Fruit fly (Drosophila melanogaster) whole organism, prepupa: ENCODE results near the gene car.
A peak's percentile ranks its signal among the peaks of the same experiment; 100 is the strongest.

Experiments
- Blimp-1 ChIP-seq: fragments of 200-800 bp; sonication (Bioruptor generic); optimal IDR thresholded peaks from 3 replicates; lab custom pipeline; 2017; ENCODE audit warnings: missing biosample characterization, missing genetic modification characterization, mild to moderate bottlenecking, moderate library complexity, missing genetic modification reagents
- CG10631 ChIP-seq: fragments of 200-800 bp; sonication (Bioruptor generic); optimal IDR thresholded peaks from 2 replicates; lab custom pipeline; 2016; ENCODE audit warnings: missing biosample characterization, missing genetic modification characterization
- CG11762 ChIP-seq: fragments of 200-800 bp; sonication (Bioruptor generic); optimal IDR thresholded peaks from 3 replicates; lab custom pipeline; 2016; ENCODE audit warnings: missing biosample characterization, missing genetic modification characterization; ENCODE audit not compliant: insufficient read depth
- CG1621 ChIP-seq: fragments of 200-800 bp; sonication (Bioruptor generic); optimal IDR thresholded peaks from 3 replicates; lab custom pipeline; 2018; ENCODE audit warnings: missing biosample characterization, mild to moderate bottlenecking, missing genetic modification characterization
- CG16779 ChIP-seq: fragments of 200-800 bp; sonication (Bioruptor generic); optimal IDR thresholded peaks from 3 replicates; lab custom pipeline; 2017; ENCODE audit warnings: missing biosample characterization, mild to moderate bottlenecking, missing genetic modification characterization
- CG3032 ChIP-seq: fragments of 200-800 bp; optimal IDR thresholded peaks from 2 replicates; lab custom pipeline; 2019; ENCODE audit warnings: missing biosample characterization, mild to moderate bottlenecking, missing genetic modification characterization, moderate library complexity
- CG31627 ChIP-seq: fragments of 200-800 bp; sonication (Bioruptor generic); optimal IDR thresholded peaks from 3 replicates; lab custom pipeline; 2016; ENCODE audit warnings: missing biosample characterization, missing genetic modification characterization
- CG32006 ChIP-seq: fragments of 200-800 bp; sonication (Bioruptor generic); optimal IDR thresholded peaks from 3 replicates; lab custom pipeline; 2017; ENCODE audit warnings: missing biosample characterization, mild to moderate bottlenecking, missing genetic modification characterization
- CG4318 ChIP-seq: fragments of 200-800 bp; sonication (Bioruptor generic); optimal IDR thresholded peaks from 3 replicates; lab custom pipeline; 2017; ENCODE audit warnings: missing biosample characterization, mild to moderate bottlenecking, missing genetic modification characterization
- CG6276 ChIP-seq: fragments of 200-800 bp; sonication (Bioruptor generic); optimal IDR thresholded peaks from 2 replicates; lab custom pipeline; 2017; ENCODE audit warnings: missing biosample characterization, mild to moderate bottlenecking, missing genetic modification characterization
- CG6854 ChIP-seq: fragments of 200-800 bp; sonication (Bioruptor generic); optimal IDR thresholded peaks from 2 replicates; lab custom pipeline; 2017; ENCODE audit warnings: missing biosample characterization, mild to moderate bottlenecking, missing genetic modification characterization
- CG8119 ChIP-seq: fragments of 200-800 bp; sonication (Bioruptor generic); IDR thresholded peaks from 3 replicates; pipeline ENCODE4 v1.3.6; 2022; ENCODE audit warnings: missing biosample characterization, missing genetic modification characterization
- CG8319 ChIP-seq: fragments of 200-800 bp; sonication (Bioruptor generic); optimal IDR thresholded peaks from 3 replicates; lab custom pipeline; 2016; ENCODE audit warnings: missing biosample characterization, missing genetic modification characterization
- Eip78C ChIP-seq: fragments of 200-800 bp; sonication (Bioruptor generic); peaks from one replicate; lab custom pipeline; 2016; ENCODE audit warnings: missing biosample characterization, missing genetic modification characterization
- Hr4 ChIP-seq: fragments of 200-800 bp; sonication (Bioruptor generic); optimal IDR thresholded peaks from 3 replicates; lab custom pipeline; 2016; ENCODE audit warnings: missing biosample characterization, missing genetic modification characterization
- Met ChIP-seq: fragments of 200-800 bp; sonication (Bioruptor generic); optimal IDR thresholded peaks from 3 replicates; lab custom pipeline; 2016; ENCODE audit warnings: missing biosample characterization, missing genetic modification characterization
- Smox ChIP-seq: fragments of 200-800 bp; sonication (Bioruptor generic); optimal IDR thresholded peaks from 3 replicates; lab custom pipeline; 2016; ENCODE audit warnings: missing biosample characterization, missing genetic modification characterization
- Sox14 ChIP-seq: fragments of 200-800 bp; sonication (Bioruptor generic); optimal IDR thresholded peaks from 3 replicates; lab custom pipeline; 2016; ENCODE audit warnings: missing biosample characterization, missing genetic modification characterization
- Sox15 ChIP-seq: fragments of 200-800 bp; sonication (Bioruptor generic); optimal IDR thresholded peaks from 3 replicates; lab custom pipeline; 2016; ENCODE audit warnings: missing biosample characterization, missing genetic modification characterization
- achi ChIP-seq: fragments of 200-800 bp; sonication (Bioruptor generic); optimal IDR thresholded peaks from 3 replicates; lab custom pipeline; 2016; ENCODE audit warnings: missing biosample characterization, missing genetic modification characterization
- cyc ChIP-seq: fragments of 200-800 bp; sonication (Bioruptor generic); optimal IDR thresholded peaks from 3 replicates; lab custom pipeline; 2016; ENCODE audit warnings: missing biosample characterization, missing genetic modification characterization
- dsx ChIP-seq: fragments of 200-800 bp; optimal IDR thresholded peaks from 3 replicates; lab custom pipeline; 2019; ENCODE audit warnings: missing biosample characterization, mild to moderate bottlenecking, missing genetic modification characterization, moderate library complexity; ENCODE audit not compliant: poor library complexity, severe bottlenecking
- eg ChIP-seq: fragments of 200-800 bp; sonication (Bioruptor generic); IDR thresholded peaks from 3 replicates; pipeline ENCODE4 v1.3.6; 2022; ENCODE audit warnings: missing biosample characterization, missing genetic modification characterization
- fkh ChIP-seq: fragments of 200-800 bp; sonication (Bioruptor generic); optimal IDR thresholded peaks from 3 replicates; lab custom pipeline; 2017; ENCODE audit warnings: missing biosample characterization, mild to moderate bottlenecking, missing genetic modification characterization, moderate library complexity
- lz ChIP-seq: fragments of 200-800 bp; sonication (Bioruptor generic); optimal IDR thresholded peaks from 3 replicates; lab custom pipeline; 2016; ENCODE audit warnings: missing biosample characterization, missing genetic modification characterization
- pdm3 ChIP-seq: fragments of 200-800 bp; sonication (Bioruptor generic); optimal IDR thresholded peaks from 3 replicates; lab custom pipeline; 2016; ENCODE audit warnings: missing biosample characterization, missing genetic modification characterization
- salr ChIP-seq, 2 experiments: fragments of 200-800 bp; sonication (Bioruptor generic); optimal IDR thresholded peaks; 3 replicates each; lab custom pipeline; 2016 to 2018; ENCODE audit warnings: missing biosample characterization in 2 of 2, missing genetic modification characterization in 2 of 2, mild to moderate bottlenecking in 1 of 2
- spab ChIP-seq: fragments of 200-800 bp; sonication (Bioruptor generic); optimal IDR thresholded peaks from 2 replicates; lab custom pipeline; 2017; ENCODE audit warnings: missing biosample characterization, mild to moderate bottlenecking, missing genetic modification characterization, missing genetic modification reagents
- svp ChIP-seq: fragments of 200-800 bp; sonication (Bioruptor generic); peaks from one replicate; lab custom pipeline; 2016; ENCODE audit warnings: missing biosample characterization, missing genetic modification characterization
- vri ChIP-seq: fragments of 200-800 bp; sonication (Bioruptor generic); optimal IDR thresholded peaks from 3 replicates; lab custom pipeline; 2016; ENCODE audit warnings: missing biosample characterization, mild to moderate bottlenecking, missing genetic modification characterization

The car gene

dm6 chrX:19565714-19566316 is at the start of gene car, which contains the start of gene Grip84 (continued):
- peak; percentile 49 for TF ChIP-seq achi (GFP tag; lab: Kevin White, UChicago)
- TF ChIP-seq eg, result peak; percentile 66
- peak; percentile 58 for TF ChIP-seq cyc
- TF ChIP-seq Hr4 (GFP tag; lab: Kevin White, UChicago), result peak; percentile 69
- no peak for TF ChIP-seq dsx (GFP tag; lab: Kevin White, UChicago)
- TF ChIP-seq CG3032 (tag; lab: Kevin White, UChicago), result peak; percentile 73
- TF ChIP-seq CG10631 (GFP tag; lab: Kevin White, UChicago), result no peak
- no peak for TF ChIP-seq fkh (GFP tag; lab: Kevin White, UChicago)

dm6 chrX:19520376-19520775 is 45.4 kb upstream of the car start:
- TF ChIP-seq CG16779 (tag; lab: Kevin White, UChicago) (no peak), eg (no peak), CG6854 (no peak), Blimp-1 (GFP tag; lab: Kevin White, UChicago) (no peak), CG1621 (tag; lab: Kevin White, UChicago) (no peak)

- TF ChIP-seq Met (GFP tag; lab: Kevin White, UChicago), result no peak
- TF ChIP-seq vri (GFP tag; lab: Kevin White, UChicago), result peak; percentile 67
- no peak for TF ChIP-seq CG31627 (GFP tag; lab: Kevin White, UChicago)
- peak; percentile 74 for TF ChIP-seq svp (GFP tag; lab: Kevin White, UChicago)
These were observed 44.9 kb upstream of the car start for dm6 chrX:19520888-19521287.

dm6 chrX:19521753-19522383 is 44.0 kb upstream of the car start, which contains the start of the genes Idh3a and CoRest:
Idh3a (minus strand) TSS chrX:19521810.
CoRest (plus strand) TSS chrX:19521929.
- no peak for TF ChIP-seq eg
- no peak for TF ChIP-seq CG10631 (GFP tag; lab: Kevin White, UChicago)
- no peak for TF ChIP-seq spab
- no peak for TF ChIP-seq salr (GFP tag; optimal IDR thresholded peaks at IDR 0.05; lab: Kevin White, UChicago)
- TF ChIP-seq CG31627 (GFP tag; lab: Kevin White, UChicago), result peak; percentile 32
- TF ChIP-seq svp (GFP tag; lab: Kevin White, UChicago), result peak; percentile 83
- TF ChIP-seq CG3032 (tag; lab: Kevin White, UChicago), result no peak
- no peak for TF ChIP-seq CG8319
- peak; percentile 13 for TF ChIP-seq lz (GFP tag; lab: Kevin White, UChicago)
- no peak for TF ChIP-seq CG6854
- TF ChIP-seq CG32006 (GFP tag; lab: Kevin White, UChicago), result no peak
- peak; percentile 4 for TF ChIP-seq Sox15 (GFP tag; lab: Kevin White, UChicago)
- TF ChIP-seq, all 60 proteins: peak for 4

- TF ChIP-seq Sox14 (GFP tag; lab: Kevin White, UChicago), result peak; percentile 9
- TF ChIP-seq Met (GFP tag; lab: Kevin White, UChicago), result no peak
- TF ChIP-seq dsx (GFP tag; lab: Kevin White, UChicago), result no peak
- TF ChIP-seq CG1621 (tag; lab: Kevin White, UChicago), result peak; percentile 67
- TF ChIP-seq CG8119 (GFP tag; lab: Robert Waterston, UW), result no peak
These were observed 43.2 kb upstream of the car start for dm6 chrX:19522597-19522996.

dm6 chrX:19531642-19532041 is 34.2 kb upstream of the car start, which contains the start of gene CG12231:
CG12231 (minus strand) TSS chrX:19531742.
- TF ChIP-seq CG4318 (GFP tag; lab: Kevin White, UChicago), result no peak
- TF ChIP-seq Sox15 (GFP tag; lab: Kevin White, UChicago), result no peak
- TF ChIP-seq Met (GFP tag; lab: Kevin White, UChicago), result no peak
- TF ChIP-seq CG11762 (GFP tag; lab: Kevin White, UChicago), result no peak
- no peak for TF ChIP-seq CG32006 (GFP tag; lab: Kevin White, UChicago)
- TF ChIP-seq Smox (GFP tag; lab: Kevin White, UChicago), result no peak
- no peak for TF ChIP-seq pdm3 (GFP tag; lab: Kevin White, UChicago)
- TF ChIP-seq Eip78C (GFP tag; lab: Kevin White, UChicago), result no peak
- no peak for TF ChIP-seq CG31627 (GFP tag; lab: Kevin White, UChicago)
- no peak for TF ChIP-seq CG1621 (tag; lab: Kevin White, UChicago)
- no peak for TF ChIP-seq CG6276 (GFP tag; lab: Kevin White, UChicago)
